Worm (Caenorhabditis elegans) whole organism, late embryonic: Measurements from ENCODE around the gene C08F8.6.

Experiments
- C08G9.2 ChIP-seq: sonication (generic microtip); optimal IDR thresholded peaks from 2 replicates; lab custom pipeline; 2016; ENCODE audit warnings: mild to moderate bottlenecking, missing genetic modification characterization, moderate library complexity, missing compliant biosample characterization
- C38D4.7 ChIP-seq: fragments of 200-800 bp; sonication (Bioruptor generic); optimal IDR thresholded peaks from 2 replicates; lab custom pipeline; 2018; ENCODE audit warnings: mild to moderate bottlenecking, missing genetic modification characterization, moderate library complexity, missing compliant biosample characterization
- K02D7.2 ChIP-seq: sonication (generic microtip); optimal IDR thresholded peaks from 2 replicates; lab custom pipeline; 2017; ENCODE audit warnings: mild to moderate bottlenecking, missing genetic modification characterization, missing compliant biosample characterization
- T23F11.4 ChIP-seq: fragments of 200-800 bp; sonication (Bioruptor generic); optimal IDR thresholded peaks from 2 replicates; lab custom pipeline; 2018; ENCODE audit warnings: mild to moderate bottlenecking, missing genetic modification characterization, missing compliant biosample characterization
- Y22D7AL.16 ChIP-seq: sonication (generic microtip); optimal IDR thresholded peaks from 2 replicates; lab custom pipeline; 2016; ENCODE audit warnings: missing genetic modification characterization, missing compliant biosample characterization
- ahr-1 ChIP-seq: sonication (generic microtip); optimal IDR thresholded peaks from 2 replicates; lab custom pipeline; 2016; ENCODE audit warnings: missing genetic modification characterization, missing compliant biosample characterization
- ama-1 ChIP-seq: fragments of 150-350 bp; optimal IDR thresholded peaks from 2 replicates; lab custom pipeline; 2014
- ceh-18 ChIP-seq: sonication (generic microtip); optimal IDR thresholded peaks from 2 replicates; lab custom pipeline; 2016; ENCODE audit warnings: missing genetic modification characterization, missing compliant biosample characterization
- ceh-19 ChIP-seq: fragments of 200-800 bp; sonication (Bioruptor generic); optimal IDR thresholded peaks from 2 replicates; lab custom pipeline; 2018; ENCODE audit warnings: mild to moderate bottlenecking, missing genetic modification characterization, missing compliant biosample characterization
- ceh-2 ChIP-seq: sonication (generic microtip); optimal IDR thresholded peaks from 2 replicates; lab custom pipeline; 2016; ENCODE audit warnings: missing genotype, missing genetic modification characterization, missing compliant biosample characterization
- ceh-30 ChIP-seq: fragments of 150-350 bp; optimal IDR thresholded peaks from 2 replicates; lab custom pipeline; 2014; ENCODE audit warnings: missing biosample characterization, missing genetic modification characterization
- ceh-34 ChIP-seq: sonication (generic microtip); optimal IDR thresholded peaks from 2 replicates; lab custom pipeline; 2016; ENCODE audit warnings: mild to moderate bottlenecking, missing genetic modification characterization, missing compliant biosample characterization
- ceh-45 ChIP-seq: fragments of 200-800 bp; sonication (Bioruptor generic); IDR thresholded peaks from 2 replicates; pipeline ENCODE4 v1.3.6; 2022; ENCODE audit warnings: missing genetic modification reagents, missing genetic modification characterization, missing compliant biosample characterization
- ceh-9 ChIP-seq: sonication (generic microtip); optimal IDR thresholded peaks from 2 replicates; lab custom pipeline; 2016; ENCODE audit warnings: mild to moderate bottlenecking, missing genetic modification characterization, inconsistent platforms, missing compliant biosample characterization
- che-1 ChIP-seq: sonication (generic microtip); optimal IDR thresholded peaks from 2 replicates; lab custom pipeline; 2016; ENCODE audit warnings: mild to moderate bottlenecking, missing genetic modification characterization, missing compliant biosample characterization
- dmd-4 ChIP-seq: sonication (generic microtip); optimal IDR thresholded peaks from 2 replicates; lab custom pipeline; 2016; ENCODE audit warnings: borderline replicate concordance, missing genetic modification characterization, missing compliant biosample characterization
- elt-4 ChIP-seq: sonication (generic microtip); optimal IDR thresholded peaks from 2 replicates; lab custom pipeline; 2016; ENCODE audit warnings: missing genetic modification characterization, missing compliant biosample characterization
- ets-4 ChIP-seq: sonication (generic microtip); optimal IDR thresholded peaks from 2 replicates; lab custom pipeline; 2016; ENCODE audit warnings: missing genetic modification characterization, missing compliant biosample characterization
- eyg-1 ChIP-seq: sonication (generic microtip); optimal IDR thresholded peaks from 2 replicates; lab custom pipeline; 2016; ENCODE audit warnings: missing genotype, missing genetic modification characterization, missing compliant biosample characterization
- fkh-10 ChIP-seq: fragments of 150-350 bp; optimal IDR thresholded peaks from 2 replicates; lab custom pipeline; 2014; ENCODE audit warnings: missing biosample characterization, missing genetic modification reagents, missing genetic modification characterization
- gmeb-2 ChIP-seq: sonication (generic microtip); optimal IDR thresholded peaks from 2 replicates; lab custom pipeline; 2016; ENCODE audit warnings: missing genetic modification characterization, inconsistent platforms, missing compliant biosample characterization
- hlh-30 ChIP-seq: sonication (generic microtip); optimal IDR thresholded peaks from 2 replicates; lab custom pipeline; 2017; ENCODE audit warnings: antibody characterized with exemption, missing genetic modification characterization, missing compliant biosample characterization; ENCODE audit not compliant: insufficient read depth
- lim-6 ChIP-seq: sonication (generic microtip); optimal IDR thresholded peaks from 2 replicates; lab custom pipeline; 2016; ENCODE audit warnings: missing genetic modification characterization, missing compliant biosample characterization
- lin-11 ChIP-seq: fragments of 200-800 bp; sonication (Bioruptor generic); optimal IDR thresholded peaks from 2 replicates; lab custom pipeline; 2018; ENCODE audit warnings: mild to moderate bottlenecking, missing genetic modification characterization, missing compliant biosample characterization
- madf-2 ChIP-seq: sonication (generic microtip); optimal IDR thresholded peaks from 2 replicates; lab custom pipeline; 2017; ENCODE audit warnings: missing genetic modification characterization, missing compliant biosample characterization
- nfya-1 ChIP-seq: sonication (generic microtip); optimal IDR thresholded peaks from 2 replicates; lab custom pipeline; 2017; ENCODE audit warnings: missing genetic modification characterization, mild to moderate bottlenecking, missing compliant biosample characterization, antibody characterized with exemption, moderate library complexity
- nhr-11 ChIP-seq: fragments of 150-350 bp; optimal IDR thresholded peaks from 2 replicates; lab custom pipeline; 2014; ENCODE audit warnings: missing biosample characterization, missing genetic modification characterization
- nhr-232 ChIP-seq: sonication (generic microtip); optimal IDR thresholded peaks from 2 replicates; lab custom pipeline; 2016; ENCODE audit warnings: missing genetic modification characterization, missing compliant biosample characterization
- npax-4 ChIP-seq: sonication (generic microtip); optimal IDR thresholded peaks from 2 replicates; lab custom pipeline; 2016; ENCODE audit warnings: missing genetic modification characterization, missing compliant biosample characterization
- odd-2 ChIP-seq: sonication (generic microtip); optimal IDR thresholded peaks from 2 replicates; lab custom pipeline; 2017; ENCODE audit warnings: antibody characterized with exemption, mild to moderate bottlenecking, missing genetic modification characterization, missing compliant biosample characterization
- pag-3 ChIP-seq: sonication (generic microtip); optimal IDR thresholded peaks from 2 replicates; lab custom pipeline; 2016; ENCODE audit warnings: missing compliant biosample characterization, missing genetic modification characterization, borderline replicate concordance
- pros-1 ChIP-seq: fragments of 150-350 bp; optimal IDR thresholded peaks from 2 replicates; lab custom pipeline; 2014; ENCODE audit warnings: missing biosample characterization, missing genetic modification reagents, missing genetic modification characterization
- ref-2 ChIP-seq: sonication (generic microtip); optimal IDR thresholded peaks from 2 replicates; lab custom pipeline; 2016; ENCODE audit warnings: missing genetic modification characterization, missing compliant biosample characterization
- rnt-1 ChIP-seq: sonication (generic microtip); optimal IDR thresholded peaks from 2 replicates; lab custom pipeline; 2016; ENCODE audit warnings: missing genetic modification characterization, missing compliant biosample characterization
- sdc-2 ChIP-seq: sonication (generic microtip); optimal IDR thresholded peaks from 2 replicates; lab custom pipeline; 2016; ENCODE audit warnings: missing genotype, missing genetic modification characterization, missing compliant biosample characterization
- sox-2 ChIP-seq: fragments of 200-800 bp; sonication (Bioruptor generic); IDR thresholded peaks from 2 replicates; pipeline ENCODE4 v1.3.6; 2022; ENCODE audit warnings: missing genetic modification reagents, missing genetic modification characterization, missing compliant biosample characterization
- sox-4 ChIP-seq: sonication (generic microtip); optimal IDR thresholded peaks from 2 replicates; lab custom pipeline; 2017; ENCODE audit warnings: mild to moderate bottlenecking, missing genetic modification characterization, inconsistent platforms, missing compliant biosample characterization
- syd-9 ChIP-seq: sonication (generic microtip); optimal IDR thresholded peaks from 2 replicates; lab custom pipeline; 2016; ENCODE audit warnings: mild to moderate bottlenecking, missing genetic modification characterization, moderate library complexity, missing compliant biosample characterization
- ttx-3 ChIP-seq: sonication (generic microtip); optimal IDR thresholded peaks from 2 replicates; lab custom pipeline; 2016; ENCODE audit warnings: missing genetic modification reagents, missing genetic modification characterization, missing compliant biosample characterization
- unc-42 ChIP-seq: sonication (generic microtip); optimal IDR thresholded peaks from 2 replicates; lab custom pipeline; 2016; ENCODE audit warnings: missing genotype, missing genetic modification characterization, missing compliant biosample characterization
- zip-5 ChIP-seq: sonication (generic microtip); optimal IDR thresholded peaks from 2 replicates; lab custom pipeline; 2016; ENCODE audit warnings: missing genetic modification characterization, missing compliant biosample characterization
- ztf-16 ChIP-seq: sonication (generic microtip); optimal IDR thresholded peaks from 2 replicates; lab custom pipeline; 2017; ENCODE audit warnings: missing genetic modification characterization, missing compliant biosample characterization

C08F8.6 gene

DNA sequence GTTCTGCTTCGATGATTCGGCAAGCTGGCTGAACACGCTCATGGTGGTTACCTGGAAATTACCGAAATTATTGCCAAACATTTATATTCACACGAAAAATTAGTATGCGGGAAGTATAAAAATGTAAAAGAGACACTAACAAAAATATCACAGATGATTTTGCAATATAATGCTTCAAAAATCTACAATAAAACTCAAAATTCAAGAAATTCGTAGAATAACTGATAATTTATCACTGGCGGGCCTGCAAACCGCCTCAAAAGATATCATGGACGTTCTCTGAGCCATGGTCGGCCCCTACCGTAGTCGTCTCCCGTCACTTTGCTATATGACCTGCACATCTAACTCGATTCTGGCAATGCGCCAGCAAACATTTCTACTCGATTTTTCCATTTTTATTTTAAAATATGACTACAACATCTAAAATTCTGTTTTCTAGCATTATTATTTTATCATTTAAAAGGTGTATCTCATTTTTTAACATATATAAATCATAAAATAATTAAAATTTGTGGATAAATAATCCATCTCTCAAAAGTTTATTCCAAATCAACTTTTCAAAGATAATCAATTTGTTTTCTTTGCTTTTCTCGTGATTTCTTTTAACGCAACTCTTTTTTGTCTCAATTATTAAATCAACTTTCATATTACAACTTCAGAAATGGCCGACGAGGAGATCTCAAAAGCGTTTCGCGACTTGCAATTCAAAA is 15.1 kb downstream of the C08F8.6 start, which contains the start of the genes F01G4.6 and pfd-1 (continued):
- TF ChIP-seq unc-42 (tag; lab: Kevin White, UChicago) (peak; percentile 46), gmeb-2 (peak; percentile 12), elt-4 (tag; lab: Kevin White, UChicago) (no peak), lim-6 (tag; lab: Kevin White, UChicago) (no peak), che-1 (tag; lab: Kevin White, UChicago) (no peak), odd-2 (no peak), ztf-16 (tag; lab: Kevin White, UChicago) (no peak), K02D7.2 (tag; lab: Kevin White, UChicago) (no peak), Y22D7AL.16 (tag; lab: Kevin White, UChicago) (no peak), ref-2 (peak; percentile 25), ceh-2 (tag; lab: Kevin White, UChicago) (no peak), nfya-1 (tag; lab: Kevin White, UChicago) (peak; percentile 90), sox-2 (no peak), C38D4.7 (no peak), fkh-10 (no peak), ttx-3 (no peak), npax-4 (no peak), zip-5 (tag; lab: Kevin White, UChicago) (no peak), ceh-19 (no peak), ama-1 (lab: Kevin White, UChicago) (no peak), dmd-4 (tag; lab: Kevin White, UChicago) (no peak), ceh-34 (tag; lab: Kevin White, UChicago) (peak; percentile 14), hlh-30 (tag; lab: Kevin White, UChicago) (no peak), ceh-18 (tag; lab: Kevin White, UChicago) (peak; percentile 39), ceh-9 (tag; lab: Kevin White, UChicago) (no peak), eyg-1 (tag; lab: Kevin White, UChicago) (no peak), lin-11 (tag; lab: Kevin White, UChicago) (no peak), T23F11.4 (GFP tag; lab: Kevin White, UChicago) (no peak), syd-9 (no peak), sox-4 (no peak), sdc-2 (tag; lab: Kevin White, UChicago) (no peak), pros-1 (tag; lab: Kevin White, UChicago) (no peak), nhr-11 (tag; lab: Kevin White, UChicago) (no peak)

DNA sequence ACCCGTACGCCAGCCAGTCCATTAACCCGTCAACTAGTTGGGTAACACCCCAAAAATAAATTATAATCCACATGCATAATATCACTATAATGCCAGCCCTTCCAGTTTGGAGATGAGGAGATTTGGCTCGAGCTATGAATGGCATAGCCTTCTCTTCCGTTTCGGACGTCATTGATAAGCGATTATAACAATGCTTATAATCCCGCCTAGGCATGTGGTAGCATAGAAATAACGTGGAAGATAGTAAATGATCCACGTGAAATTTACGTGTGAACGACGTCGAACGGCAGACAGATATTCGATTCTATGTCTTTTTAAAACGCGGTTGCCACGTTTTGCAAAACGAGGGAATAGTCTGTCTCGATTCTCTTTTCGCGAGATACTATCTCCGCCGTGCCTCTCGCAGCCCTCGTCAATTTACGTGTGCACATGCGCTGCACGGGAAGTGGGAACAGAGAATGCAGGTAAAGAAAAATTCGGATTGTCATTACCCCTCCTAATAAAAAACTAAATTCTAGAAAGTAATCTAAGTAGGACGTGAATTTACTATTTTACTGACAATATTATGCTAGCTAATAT is 15.9 kb downstream of the C08F8.6 start:
- TF ChIP-seq ets-4 (tag; lab: Kevin White, UChicago) (no peak), syd-9 (no peak), nhr-232 (tag; lab: Kevin White, UChicago) (no peak), madf-2 (tag; lab: Kevin White, UChicago) (no peak), ceh-34 (tag; lab: Kevin White, UChicago) (no peak), ceh-18 (tag; lab: Kevin White, UChicago) (no peak), sdc-2 (tag; lab: Kevin White, UChicago) (no peak), ahr-1 (tag; lab: Kevin White, UChicago) (no peak), ref-2 (no peak), K02D7.2 (tag; lab: Kevin White, UChicago) (no peak), ceh-45 (GFP tag; lab: Robert Waterston, UW) (no peak), elt-4 (tag; lab: Kevin White, UChicago) (no peak), che-1 (tag; lab: Kevin White, UChicago) (no peak), C08G9.2 (no peak), lim-6 (tag; lab: Kevin White, UChicago) (no peak), pag-3 (tag; lab: Kevin White, UChicago) (no peak), ceh-30 (no peak), rnt-1 (no peak), odd-2 (no peak), lin-11 (tag; lab: Kevin White, UChicago) (no peak)
- TF ChIP-seq, all 69 proteins: peak for 0
